Worm (Caenorhabditis elegans) whole organism, L3 larva: Measurements from ENCODE around the gene sel-9.

Experiments
- R02D3.7 ChIP-seq: fragments of 150-350 bp; optimal IDR thresholded peaks from 2 replicates; lab custom pipeline; 2014; ENCODE audit warnings: missing biosample characterization, missing genetic modification characterization
- ZK546.5 ChIP-seq: sonication (generic microtip); optimal IDR thresholded peaks from 2 replicates; lab custom pipeline; 2017; ENCODE audit warnings: missing biosample characterization, missing genetic modification characterization
- aly-2 ChIP-seq: fragments of 150-350 bp; optimal IDR thresholded peaks from 2 replicates; lab custom pipeline; 2014; ENCODE audit warnings: missing biosample characterization, missing genetic modification characterization
- ama-1 ChIP-seq: fragments of 150-350 bp; optimal IDR thresholded peaks from 2 replicates; lab custom pipeline; 2018
- ceh-16 ChIP-seq: sonication (generic microtip); optimal IDR thresholded peaks from 2 replicates; lab custom pipeline; 2017; ENCODE audit warnings: missing biosample characterization, missing genetic modification characterization
- ceh-28 ChIP-seq: fragments of 150-350 bp; optimal IDR thresholded peaks from 2 replicates; lab custom pipeline; 2014; ENCODE audit warnings: missing biosample characterization, missing genetic modification reagents, missing genetic modification characterization
- ceh-82 ChIP-seq: fragments of 150-350 bp; optimal IDR thresholded peaks from 2 replicates; lab custom pipeline; 2014; ENCODE audit warnings: missing biosample characterization, missing genetic modification characterization
- ceh-9 ChIP-seq: sonication (generic microtip); optimal IDR thresholded peaks from 2 replicates; lab custom pipeline; 2018; ENCODE audit warnings: missing biosample characterization, missing genetic modification characterization
- daf-12 ChIP-seq: fragments of 150-350 bp; optimal IDR thresholded peaks from 2 replicates; lab custom pipeline; 2014; ENCODE audit warnings: missing biosample characterization, missing genetic modification reagents, missing genetic modification characterization
- egl-27 ChIP-seq: sonication (generic microtip); optimal IDR thresholded peaks from 4 replicates; lab custom pipeline; 2017; ENCODE audit warnings: missing biosample characterization, missing genetic modification reagents, missing genetic modification characterization
- egl-5 ChIP-seq: fragments of 150-350 bp; optimal IDR thresholded peaks from 2 replicates; lab custom pipeline; 2017; ENCODE audit warnings: missing biosample characterization, missing genetic modification reagents, missing genetic modification characterization, inconsistent platforms
- elt-1 ChIP-seq: fragments of 150-350 bp; optimal IDR thresholded peaks from 2 replicates; lab custom pipeline; 2014; ENCODE audit warnings: missing biosample characterization, missing genetic modification characterization
- elt-2 ChIP-seq: sonication (generic microtip); optimal IDR thresholded peaks from 2 replicates; lab custom pipeline; 2016; ENCODE audit warnings: missing genetic modification reagents, mild to moderate bottlenecking, missing genetic modification characterization, missing compliant biosample characterization
- elt-3 ChIP-seq, 3 experiments: fragments of 150-350 bp in 1 of 3; sonication (generic microtip) in 2 of 3; optimal IDR thresholded peaks; 2 replicates in 2 of 3; 4 replicates in 1 of 3; lab custom pipeline; 2014 to 2017; ENCODE audit warnings: missing biosample characterization in 3 of 3, missing genetic modification characterization in 3 of 3
- eor-1 ChIP-seq, 2 experiments: fragments of 150-350 bp; optimal IDR thresholded peaks; 2 replicates each; lab custom pipeline; 2014 to 2018; ENCODE audit warnings: missing biosample characterization in 2 of 2, missing genetic modification characterization in 2 of 2
- fkh-10 ChIP-seq: sonication (generic microtip); optimal IDR thresholded peaks from 2 replicates; lab custom pipeline; 2017; ENCODE audit warnings: missing biosample characterization, missing genetic modification reagents, missing genetic modification characterization
- fkh-2 ChIP-seq: fragments of 150-350 bp; optimal IDR thresholded peaks from 2 replicates; lab custom pipeline; 2014; ENCODE audit warnings: missing biosample characterization, missing genetic modification reagents, missing genetic modification characterization
- fos-1 ChIP-seq: fragments of 150-350 bp; optimal IDR thresholded peaks from 2 replicates; lab custom pipeline; 2014; ENCODE audit warnings: missing biosample characterization, missing genetic modification characterization
- hmg-11 ChIP-seq: sonication (generic microtip); optimal IDR thresholded peaks from 2 replicates; lab custom pipeline; 2016; ENCODE audit warnings: missing genetic modification characterization, missing compliant biosample characterization
- jun-1 ChIP-seq: fragments of 150-350 bp; optimal IDR thresholded peaks from 2 replicates; lab custom pipeline; 2014; ENCODE audit warnings: missing biosample characterization, missing genetic modification reagents, missing genetic modification characterization
- lin-15B ChIP-seq: fragments of 150-350 bp; optimal IDR thresholded peaks from 2 replicates; lab custom pipeline; 2014; ENCODE audit warnings: missing biosample characterization, missing genetic modification characterization
- lin-39 ChIP-seq: fragments of 150-350 bp; optimal IDR thresholded peaks from 2 replicates; lab custom pipeline; 2018; ENCODE audit warnings: missing biosample characterization, missing genetic modification reagents, missing genetic modification characterization
- lsy-12 ChIP-seq: sonication (generic microtip); optimal IDR thresholded peaks from 2 replicates; lab custom pipeline; 2016; ENCODE audit warnings: mild to moderate bottlenecking, missing genetic modification characterization, missing compliant biosample characterization
- mdl-1 ChIP-seq: fragments of 150-350 bp; optimal IDR thresholded peaks from 2 replicates; lab custom pipeline; 2014; ENCODE audit warnings: missing biosample characterization, missing genetic modification characterization
- mml-1 ChIP-seq: fragments of 150-350 bp; sonication (generic microtip); optimal IDR thresholded peaks from 3 replicates; lab custom pipeline; 2014; ENCODE audit warnings: missing biosample characterization, missing genetic modification characterization
- nfya-1 ChIP-seq: sonication (generic microtip); optimal IDR thresholded peaks from 2 replicates; lab custom pipeline; 2017; ENCODE audit warnings: missing genetic modification characterization, mild to moderate bottlenecking, missing compliant biosample characterization, antibody characterized with exemption, moderate library complexity; ENCODE audit not compliant: insufficient read depth
- nhr-11 ChIP-seq: fragments of 150-350 bp; optimal IDR thresholded peaks from 2 replicates; lab custom pipeline; 2014; ENCODE audit warnings: missing biosample characterization, missing genetic modification characterization
- nhr-12 ChIP-seq: fragments of 150-350 bp; optimal IDR thresholded peaks from 2 replicates; lab custom pipeline; 2014; ENCODE audit warnings: missing biosample characterization, missing genetic modification characterization
- nhr-23 ChIP-seq: fragments of 150-350 bp; optimal IDR thresholded peaks from 2 replicates; lab custom pipeline; 2014; ENCODE audit warnings: missing biosample characterization, missing genetic modification reagents, missing genetic modification characterization
- nhr-237 ChIP-seq: fragments of 150-350 bp; optimal IDR thresholded peaks from 2 replicates; lab custom pipeline; 2014; ENCODE audit warnings: missing biosample characterization, missing genetic modification characterization
- nhr-25 ChIP-seq: sonication (generic microtip); optimal IDR thresholded peaks from 2 replicates; lab custom pipeline; 2017; ENCODE audit warnings: missing biosample characterization, missing genetic modification characterization
- nhr-28 ChIP-seq: fragments of 150-350 bp; optimal IDR thresholded peaks from 2 replicates; lab custom pipeline; 2014; ENCODE audit warnings: missing biosample characterization, missing genetic modification characterization
- nhr-43 ChIP-seq: sonication (generic microtip); optimal IDR thresholded peaks from 2 replicates; lab custom pipeline; 2016; ENCODE audit warnings: mild to moderate bottlenecking, missing genetic modification characterization, missing compliant biosample characterization; ENCODE audit not compliant: poor library complexity, severe bottlenecking
- nhr-67 ChIP-seq: fragments of 150-350 bp; optimal IDR thresholded peaks from 2 replicates; lab custom pipeline; 2014; ENCODE audit warnings: missing biosample characterization, missing genetic modification characterization
- nhr-76 ChIP-seq: fragments of 150-350 bp; sonication (generic microtip); optimal IDR thresholded peaks from 5 replicates; lab custom pipeline; 2014; ENCODE audit warnings: missing biosample characterization, missing genetic modification characterization
- nhr-77 ChIP-seq: fragments of 150-350 bp; optimal IDR thresholded peaks from 2 replicates; lab custom pipeline; 2014; ENCODE audit warnings: missing biosample characterization, missing genetic modification characterization
- pha-4 ChIP-seq: fragments of 150-350 bp; optimal IDR thresholded peaks from 2 replicates; lab custom pipeline; 2014; ENCODE audit warnings: missing biosample characterization, missing genetic modification reagents, missing genetic modification characterization
- pqm-1 ChIP-seq: fragments of 150-350 bp; optimal IDR thresholded peaks from 2 replicates; lab custom pipeline; 2017; ENCODE audit warnings: missing biosample characterization, missing genetic modification characterization, inconsistent platforms
- sea-2 ChIP-seq: fragments of 150-350 bp; sonication (generic microtip); optimal IDR thresholded peaks from 4 replicates; lab custom pipeline; 2014; ENCODE audit warnings: missing biosample characterization, missing genetic modification reagents, missing genetic modification characterization
- skn-1 ChIP-seq: fragments of 150-350 bp; optimal IDR thresholded peaks from 2 replicates; lab custom pipeline; 2014; ENCODE audit warnings: missing biosample characterization, missing genetic modification characterization
- snpc-4 ChIP-seq: fragments of 150-350 bp; optimal IDR thresholded peaks from 2 replicates; lab custom pipeline; 2014; ENCODE audit warnings: missing biosample characterization, missing genetic modification characterization
- tbx-2 ChIP-seq: sonication (generic microtip); optimal IDR thresholded peaks from 2 replicates; lab custom pipeline; 2016; ENCODE audit warnings: mild to moderate bottlenecking, missing genetic modification characterization, missing compliant biosample characterization
- unc-39 ChIP-seq: sonication (generic microtip); optimal IDR thresholded peaks from 4 replicates; lab custom pipeline; 2017; ENCODE audit warnings: missing biosample characterization, missing genetic modification characterization
- unc-62 ChIP-seq: fragments of 150-350 bp; sonication (generic microtip); optimal IDR thresholded peaks from 4 replicates; lab custom pipeline; 2014; ENCODE audit warnings: missing biosample characterization, missing genetic modification reagents, missing genetic modification characterization
- zag-1 ChIP-seq: fragments of 150-350 bp; optimal IDR thresholded peaks from 2 replicates; lab custom pipeline; 2014; ENCODE audit warnings: missing biosample characterization, missing genetic modification characterization
- ztf-11 ChIP-seq: fragments of 150-350 bp; optimal IDR thresholded peaks from 2 replicates; lab custom pipeline; 2014; ENCODE audit warnings: missing biosample characterization, missing genetic modification characterization
- ztf-4 ChIP-seq: fragments of 150-350 bp; optimal IDR thresholded peaks from 2 replicates; lab custom pipeline; 2014; ENCODE audit warnings: missing biosample characterization, missing genetic modification characterization

The sel-9 gene

ce11 chrV:8302522-8302921 is at the start of gene sel-9:
Gene sel-9 (minus strand): TSS chrV:8302580.
- TF ChIP-seq ceh-16 (tag; lab: Kevin White, UChicago) (no peak), elt-2 (tag; lab: Kevin White, UChicago) (peak; percentile 22), jun-1 (tag; lab: Kevin White, UChicago) (no peak), nhr-67 (tag; lab: Kevin White, UChicago) (no peak), ama-1 (lab: Kevin White, UChicago) (no peak), nhr-237 (tag; lab: Kevin White, UChicago) (no peak), aly-2 (tag; lab: Kevin White, UChicago) (no peak), lin-39 (no peak), mml-1 (tag; lab: Kevin White, UChicago) (no peak), nhr-28 (tag; lab: Kevin White, UChicago) (no peak), unc-62 (GFP tag; lab: Kevin White, UChicago) (no peak), nhr-25 (tag; lab: Kevin White, UChicago) (no peak), nhr-12 (tag; lab: Kevin White, UChicago) (no peak), R02D3.7 (tag; lab: Kevin White, UChicago) (no peak), ztf-11 (tag; lab: Kevin White, UChicago) (no peak), fos-1 (tag; lab: Kevin White, UChicago) (no peak), ztf-4 (no peak), sea-2 (GFP tag; lab: Kevin White, UChicago) (no peak), lsy-12 (tag; lab: Kevin White, UChicago) (no peak), hmg-11 (tag; lab: Kevin White, UChicago) (no peak), pqm-1 (tag; lab: Kevin White, UChicago) (no peak), zag-1 (tag; lab: Kevin White, UChicago) (no peak), eor-1 (tag; optimal IDR thresholded peaks at IDR 0.05; lab: Kevin White, UChicago) (no peak), nhr-11 (tag; lab: Kevin White, UChicago) (no peak), egl-27 (tag; lab: Kevin White, UChicago) (no peak), ZK546.5 (tag; lab: Kevin White, UChicago) (no peak), nhr-76 (tag; lab: Kevin White, UChicago) (no peak), tbx-2 (no peak), ceh-28 (tag; lab: Kevin White, UChicago) (peak; percentile 9), fkh-2 (tag; lab: Kevin White, UChicago) (no peak), ceh-9 (tag; lab: Kevin White, UChicago) (no peak), elt-1 (no peak), nhr-23 (tag; lab: Kevin White, UChicago) (peak; percentile 46), fkh-10 (no peak), mdl-1 (tag; lab: Kevin White, UChicago) (no peak), nhr-43 (tag; lab: Kevin White, UChicago) (no peak), nhr-77 (tag; lab: Kevin White, UChicago) (no peak), egl-5 (tag; lab: Kevin White, UChicago) (no peak), daf-12 (tag; lab: Kevin White, UChicago) (no peak), snpc-4 (tag; lab: Kevin White, UChicago) (no peak), skn-1 (tag; lab: Kevin White, UChicago) (peak; percentile 16), unc-39 (tag; lab: Kevin White, UChicago) (no peak), elt-3 (tag; optimal IDR thresholded peaks at IDR 0.05; lab: Kevin White, UChicago) (no peak), nfya-1 (tag; lab: Kevin White, UChicago) (peak; percentile 54), ceh-82 (tag; lab: Kevin White, UChicago) (no peak), pha-4 (tag; lab: Kevin White, UChicago) (peak; percentile 60), lin-15B (tag; lab: Kevin White, UChicago) (peak; percentile 74)
